Fruit fly (Drosophila melanogaster): ENCODE results near the gene Cad89D.

The Cad89D gene

DNA sequence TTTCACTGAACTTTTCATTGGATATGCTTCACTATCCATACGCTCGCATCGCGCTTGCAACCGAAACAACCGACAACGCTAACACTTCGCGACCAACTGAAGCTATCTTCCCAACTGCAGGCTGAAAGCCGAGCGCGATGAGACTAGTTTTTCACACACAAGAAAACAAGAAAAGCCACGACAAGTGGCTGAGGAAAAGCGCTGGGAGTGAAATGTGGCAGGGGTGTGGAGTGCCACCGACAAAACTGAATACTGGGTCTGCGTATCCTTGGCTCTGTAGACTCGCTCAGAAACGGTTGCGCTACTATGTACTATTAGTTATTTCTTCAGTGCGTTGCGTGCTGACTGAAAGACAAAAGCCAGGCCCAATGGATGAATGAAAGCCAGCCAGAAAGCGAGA lies at the start of gene Cad89D:
Cad89D (minus strand) TSS at position 101 of the 400 bp plus-strand sequence.
- TF ChIP-seq noc (tag; optimal IDR thresholded peaks at IDR 0.05), result no peak

DNA sequence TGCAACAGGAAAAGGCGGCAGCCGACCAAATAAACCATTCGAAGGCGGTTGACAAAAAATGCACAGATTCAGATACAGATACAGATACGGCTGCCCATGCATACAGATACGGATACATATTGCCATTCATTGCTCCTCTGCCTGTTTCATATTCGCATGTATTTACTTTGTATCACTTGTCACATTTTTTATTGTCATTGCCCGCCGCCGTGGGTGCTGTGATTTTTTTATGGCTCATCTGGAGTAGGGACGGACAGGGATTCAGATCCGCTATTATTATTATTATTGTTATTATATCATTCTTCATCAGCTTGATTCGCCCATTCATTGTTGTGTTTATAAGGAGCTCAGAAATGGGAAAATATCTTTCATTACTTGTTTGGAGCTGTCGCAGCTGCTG lies 47.3 kb upstream of the Cad89D start:
- no peak for TF ChIP-seq noc (tag; optimal IDR thresholded peaks at IDR 0.05)

DNA sequence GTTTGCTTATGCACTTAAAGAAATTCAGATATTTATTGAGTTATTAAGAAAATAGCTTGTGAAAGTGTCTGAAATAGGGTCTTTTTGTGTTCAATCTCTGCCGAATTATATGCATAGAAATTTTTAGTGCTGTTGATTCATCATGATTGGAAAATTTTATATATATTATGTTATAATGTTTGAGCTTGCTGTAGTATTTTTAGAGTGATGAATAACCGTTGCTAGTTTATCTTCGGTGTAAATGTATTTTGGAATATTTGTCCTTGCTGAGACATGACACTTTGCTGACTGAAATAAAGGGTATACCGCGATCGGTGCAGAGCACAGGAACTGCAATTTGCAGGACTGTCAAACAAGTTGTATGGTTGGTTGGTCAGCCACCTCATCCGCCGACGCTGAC lies 46.7 kb upstream of the Cad89D start:
- TF ChIP-seq noc (tag; optimal IDR thresholded peaks at IDR 0.05), result no peak

DNA sequence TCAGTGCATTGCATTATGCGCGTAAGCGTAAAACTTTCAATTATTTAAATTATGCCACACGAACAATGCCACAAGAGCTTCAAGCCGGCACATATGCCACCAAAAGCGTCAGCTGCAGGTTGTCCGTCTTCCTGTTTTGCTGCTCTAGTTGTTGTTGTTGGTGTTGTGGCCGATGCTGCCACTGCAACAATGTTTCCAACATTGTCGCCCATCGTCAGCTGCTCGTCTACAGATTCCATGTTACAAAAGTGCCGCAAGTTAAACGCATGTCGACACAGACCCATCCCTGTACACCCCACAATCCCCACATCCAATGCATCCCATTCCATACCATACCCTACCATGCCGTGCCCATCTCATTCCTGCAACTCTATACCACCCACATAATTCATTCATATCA lies 46.1 kb upstream of the Cad89D start:
- TF ChIP-seq noc (tag; optimal IDR thresholded peaks at IDR 0.05), result no peak

DNA sequence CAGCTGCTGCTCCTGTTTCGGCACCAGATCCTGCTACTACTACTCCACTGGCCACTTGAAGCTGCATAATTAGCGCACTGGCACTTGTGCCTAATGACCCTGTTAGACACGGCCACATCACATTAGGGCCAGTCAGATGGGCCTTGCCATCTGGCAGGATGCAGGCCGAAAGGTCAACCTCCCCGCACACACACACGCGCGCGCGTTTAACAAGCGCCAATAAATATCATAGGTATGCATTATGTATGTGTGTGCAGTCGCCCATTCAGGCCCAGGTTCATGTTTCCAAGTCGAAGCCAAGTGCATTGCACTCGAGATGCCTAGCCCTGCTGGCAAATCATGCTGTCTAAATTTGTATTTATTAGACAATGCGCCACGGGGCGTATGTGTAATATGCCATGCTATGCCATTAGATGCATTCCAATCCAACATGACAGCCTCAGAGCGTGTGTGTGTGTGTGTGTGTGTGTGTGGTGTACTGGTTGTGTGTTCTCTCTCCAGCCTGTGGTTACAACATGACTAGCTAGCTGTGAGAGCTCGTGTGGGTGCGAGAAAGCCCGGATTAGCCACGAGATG lies 43.7 kb upstream of the Cad89D start:
- no peak for TF ChIP-seq noc (tag; optimal IDR thresholded peaks at IDR 0.05)

DNA sequence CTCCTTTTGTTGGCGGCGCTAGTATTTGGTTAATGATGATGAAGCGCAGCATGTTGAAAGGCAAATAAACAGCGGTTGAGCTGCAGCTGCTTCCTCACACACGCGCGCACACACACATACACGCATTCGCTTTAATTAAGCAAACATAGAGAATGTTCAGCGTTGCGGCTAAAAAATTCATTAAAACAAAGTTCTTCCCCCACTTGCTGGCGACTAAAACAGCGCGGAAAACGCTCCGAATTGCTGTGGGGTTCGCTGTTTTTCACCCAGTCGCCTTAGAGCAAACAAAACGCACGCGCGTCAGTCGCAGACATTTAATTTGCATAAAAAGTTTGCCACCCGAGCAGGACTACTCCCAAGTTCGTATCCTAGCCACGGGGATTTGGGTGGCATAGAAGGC lies 42.1 kb upstream of the Cad89D start:
- no peak for TF ChIP-seq noc (tag; optimal IDR thresholded peaks at IDR 0.05)

DNA sequence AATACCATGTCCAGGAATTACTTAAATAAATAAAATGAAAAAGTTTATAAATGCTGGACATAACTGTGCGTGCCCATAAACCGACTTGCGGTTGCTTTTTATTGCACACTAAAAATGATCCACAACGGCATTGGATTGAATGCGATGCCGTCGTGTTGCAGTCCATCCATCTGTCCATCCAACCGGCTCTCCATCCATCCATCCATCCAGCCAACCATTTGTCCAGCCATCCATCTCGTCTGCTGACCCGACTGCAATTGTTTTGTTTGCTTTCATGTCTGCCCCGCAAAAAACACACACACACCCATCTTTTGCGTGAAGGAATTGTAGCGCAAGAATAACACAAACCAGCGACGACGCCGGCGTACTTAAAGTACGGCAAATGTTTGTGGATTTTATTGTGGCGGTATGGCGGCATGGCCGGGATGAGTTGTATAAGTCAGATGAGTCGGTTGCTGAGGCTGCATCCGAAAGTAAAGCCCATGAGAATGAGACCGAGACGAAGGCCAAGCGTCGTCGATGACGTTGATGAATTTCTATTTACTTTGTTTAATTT lies 38.6 kb upstream of the Cad89D start:
- no peak for TF ChIP-seq noc (tag; optimal IDR thresholded peaks at IDR 0.05)

DNA sequence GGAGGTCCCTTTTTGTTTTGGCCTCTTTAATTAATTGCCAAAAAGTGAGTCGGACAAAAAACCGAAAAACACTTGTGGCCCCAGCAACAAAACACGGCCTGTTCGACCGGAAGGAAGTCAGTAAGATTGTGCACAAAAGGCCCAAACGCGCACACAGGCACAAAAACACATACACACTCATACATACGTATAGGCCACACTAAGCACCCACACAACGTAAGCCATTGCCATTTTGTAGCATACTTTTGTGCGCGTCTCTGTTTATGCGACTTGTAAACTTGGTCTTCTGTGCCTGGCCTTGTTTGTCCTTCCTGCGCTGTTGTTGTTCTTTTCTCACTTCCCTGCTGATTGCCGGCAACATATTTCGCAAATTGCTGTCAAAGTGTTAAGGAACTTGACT lies 35.2 kb upstream of the Cad89D start:
- no peak for TF ChIP-seq noc (tag; optimal IDR thresholded peaks at IDR 0.05)

DNA sequence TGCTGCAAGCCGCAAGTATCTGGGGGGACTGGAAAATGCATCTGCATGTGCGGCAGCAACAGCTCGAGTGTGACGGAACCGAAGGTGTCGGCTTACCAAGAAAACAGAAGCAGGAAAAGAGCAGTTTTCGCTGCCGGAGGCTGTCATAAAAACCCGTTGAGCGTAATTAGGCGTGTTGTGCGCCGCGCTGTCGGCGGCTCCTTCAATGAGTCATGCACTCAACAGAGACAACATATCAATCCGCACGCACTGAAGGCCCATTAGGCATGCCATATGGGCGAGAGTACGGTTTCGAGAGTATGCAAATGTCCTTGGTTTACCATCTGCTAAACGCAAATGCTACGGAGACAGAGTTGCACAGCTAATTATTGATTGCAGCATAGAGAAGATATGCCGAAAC lies 33.2 kb upstream of the Cad89D start:
- no peak for TF ChIP-seq noc (tag; optimal IDR thresholded peaks at IDR 0.05)

DNA sequence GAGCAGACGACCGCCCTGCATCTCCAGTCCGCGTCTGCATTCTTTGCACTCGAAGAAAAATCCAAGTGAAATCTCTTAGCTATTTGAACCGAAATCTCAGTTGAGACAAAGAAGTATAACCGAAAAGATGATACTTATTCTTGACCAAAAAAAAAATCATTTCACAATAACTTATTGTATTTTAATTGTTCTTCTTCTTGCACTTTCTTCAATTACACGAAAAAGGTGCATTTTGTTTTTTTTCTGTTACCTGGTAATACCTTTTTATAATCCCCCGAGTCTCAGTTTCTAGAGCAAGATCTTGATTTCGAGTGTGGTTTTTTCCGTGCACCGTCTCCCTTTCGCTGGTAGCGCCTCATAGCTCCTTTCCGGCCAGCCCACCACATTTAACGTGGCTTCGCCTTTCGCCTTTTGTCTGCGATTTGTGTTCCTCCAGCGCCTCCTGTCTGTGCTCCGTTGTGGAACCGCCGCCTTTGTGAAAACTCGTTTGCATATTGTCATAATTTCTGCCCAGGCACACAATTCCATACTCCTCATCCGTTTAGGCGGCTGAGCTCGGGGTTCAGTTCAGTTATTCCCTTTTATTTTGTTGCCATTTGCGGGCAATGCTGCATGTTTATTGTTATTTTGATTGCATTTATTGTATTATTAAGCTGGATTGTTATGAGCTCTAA lies 31.6 kb upstream of the Cad89D start:
- no peak for TF ChIP-seq noc (tag; optimal IDR thresholded peaks at IDR 0.05)

DNA sequence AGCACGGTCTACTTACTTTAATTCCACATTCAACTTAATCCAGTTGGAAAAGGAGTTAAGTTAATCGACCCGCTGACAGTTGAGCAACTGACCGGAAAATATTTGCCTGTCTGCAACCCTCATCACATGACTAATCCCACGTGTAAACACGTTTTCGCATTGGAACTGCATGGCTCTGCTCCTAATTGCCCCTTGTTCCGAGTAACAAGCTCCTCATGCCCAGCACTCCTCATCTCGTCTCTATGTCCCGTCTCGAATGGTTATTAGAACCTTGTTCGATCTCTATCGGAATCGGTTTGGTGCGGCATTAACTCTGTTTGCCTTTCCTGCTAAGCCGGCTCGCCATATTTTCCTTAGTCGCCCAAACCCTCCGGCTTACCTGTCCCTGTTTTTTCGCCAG lies 31.0 kb upstream of the Cad89D start:
- no peak for TF ChIP-seq noc (tag; optimal IDR thresholded peaks at IDR 0.05)

DNA sequence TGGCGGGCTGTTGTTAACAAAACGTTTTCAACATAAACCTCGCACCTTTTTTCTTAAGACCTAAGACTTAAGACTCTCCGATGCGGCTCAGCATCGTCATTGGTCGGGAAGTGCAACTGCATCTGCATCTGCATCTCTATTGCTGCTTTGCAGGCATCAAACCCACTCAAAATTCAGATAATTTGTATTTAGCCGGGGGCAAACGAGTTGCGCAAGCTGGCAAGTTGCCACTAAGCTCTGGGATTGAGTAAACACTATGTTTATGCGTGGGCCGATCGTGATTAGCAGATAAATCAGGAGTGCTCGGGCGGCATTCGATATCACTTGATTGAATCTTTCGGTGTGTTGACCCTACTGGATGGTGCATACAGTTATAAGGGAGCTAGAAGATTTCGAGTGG lies 30.3 kb upstream of the Cad89D start:
- no peak for TF ChIP-seq noc (tag; optimal IDR thresholded peaks at IDR 0.05)

DNA sequence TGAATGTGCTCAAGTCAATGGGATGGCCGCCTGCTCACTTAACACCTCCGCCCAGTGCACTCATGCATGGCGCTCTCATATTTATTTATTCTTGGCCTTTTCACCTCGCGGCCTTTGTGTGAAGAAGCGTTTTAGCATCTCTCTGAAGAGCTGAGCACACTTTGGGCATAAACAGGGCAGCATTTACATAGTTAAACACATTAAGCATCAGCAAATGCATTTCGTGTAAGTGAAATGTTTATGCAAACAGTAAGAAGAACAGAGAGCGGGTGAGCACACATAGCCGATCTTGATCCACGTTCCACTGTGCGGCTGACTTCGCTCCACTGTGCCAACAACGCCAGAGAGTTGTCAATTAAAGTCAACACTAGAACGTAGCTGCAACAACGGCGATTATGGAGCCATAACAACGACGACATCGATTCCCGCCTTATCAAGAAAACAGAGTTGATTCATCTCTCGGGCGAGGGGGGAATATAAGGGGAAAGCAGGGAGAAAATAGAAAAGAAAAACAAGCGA lies 29.4 kb upstream of the Cad89D start:
- no peak for TF ChIP-seq noc (tag; optimal IDR thresholded peaks at IDR 0.05)

DNA sequence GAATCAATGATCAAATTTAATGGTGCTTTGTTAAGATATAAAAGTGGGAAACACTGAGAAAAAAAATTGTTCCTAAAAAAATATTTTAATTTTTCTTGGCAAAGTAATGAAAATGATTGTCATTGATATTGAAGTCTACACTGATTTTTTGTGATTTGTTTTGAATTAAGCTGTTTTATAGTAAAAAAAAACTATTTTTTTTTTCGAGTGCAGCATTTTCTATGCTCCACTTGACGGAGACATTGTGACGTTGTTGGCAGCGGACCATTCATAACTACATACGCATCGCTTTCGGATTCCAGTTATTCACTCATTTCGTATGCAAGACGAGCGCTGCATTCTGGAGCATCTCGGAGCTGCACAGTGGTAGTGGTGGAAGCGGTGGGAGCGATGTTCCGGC lies 29.0 kb upstream of the Cad89D start:
- TF ChIP-seq noc (tag; optimal IDR thresholded peaks at IDR 0.05), result no peak

DNA sequence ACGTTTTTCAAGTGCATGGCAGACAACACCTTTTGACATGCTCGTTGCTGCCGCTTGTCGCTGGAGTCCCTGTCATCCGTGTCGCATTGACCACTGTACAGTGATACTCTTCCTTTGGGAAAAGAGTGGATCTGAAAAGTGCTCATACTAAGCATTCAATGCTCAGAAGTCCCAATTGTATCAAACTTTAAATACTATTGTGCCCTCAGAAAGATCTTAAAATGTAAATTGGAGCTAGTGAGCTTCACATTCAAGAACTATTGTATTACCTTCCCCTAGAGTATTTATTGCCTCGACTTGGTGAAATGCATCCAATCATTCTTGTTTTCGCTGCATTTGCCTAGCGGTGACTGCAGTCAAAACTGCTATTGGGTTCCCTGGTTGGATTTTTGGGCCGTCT lies 28.2 kb upstream of the Cad89D start:
- no peak for TF ChIP-seq noc (tag; optimal IDR thresholded peaks at IDR 0.05)

DNA sequence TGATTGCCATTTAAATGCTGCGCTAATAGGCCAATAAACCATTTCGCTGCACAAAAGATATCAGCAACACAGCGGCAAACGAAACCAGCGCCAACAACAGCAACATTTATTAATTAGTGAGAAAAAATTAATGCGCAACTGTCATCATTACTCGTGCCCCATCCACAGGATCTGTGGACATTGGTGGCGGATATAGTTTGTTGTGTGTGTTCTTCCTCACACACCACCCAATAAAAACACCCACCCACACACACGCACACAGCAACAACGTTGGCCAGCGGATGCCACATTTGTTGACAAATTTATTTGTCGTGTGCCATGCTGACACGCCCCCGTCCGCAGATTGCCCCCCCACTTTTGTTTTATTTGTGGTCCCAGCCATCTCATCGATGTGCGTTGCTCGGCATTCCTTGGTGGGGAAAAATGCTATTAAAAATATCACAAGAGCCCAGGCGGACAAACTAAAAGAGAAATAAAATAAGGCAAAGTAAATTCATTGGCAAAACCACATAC lies 23.0 kb upstream of the Cad89D start:
- TF ChIP-seq noc (tag; optimal IDR thresholded peaks at IDR 0.05), result no peak

DNA sequence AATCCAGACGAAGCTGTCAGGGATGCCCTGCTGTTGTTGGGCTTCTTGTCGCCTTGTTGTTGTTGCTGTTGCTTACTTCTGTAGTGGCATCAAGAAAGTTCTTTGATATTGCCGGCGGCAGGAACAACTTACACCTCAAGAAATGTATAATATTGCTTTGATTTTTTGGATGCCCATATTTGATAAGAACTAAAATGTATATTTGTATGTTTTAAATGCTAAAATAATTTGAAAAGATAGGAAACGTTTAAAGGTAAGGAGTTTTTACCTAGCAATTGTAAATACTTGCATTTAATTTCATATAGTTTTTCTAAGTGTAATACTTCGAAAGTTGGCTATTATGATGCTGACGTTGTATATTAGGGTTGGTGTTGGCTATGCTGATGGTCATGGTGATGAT lies 14.9 kb upstream of the Cad89D start:
- no peak for TF ChIP-seq noc (tag; optimal IDR thresholded peaks at IDR 0.05)
